Worm (Caenorhabditis elegans) whole organism, L1 larva: ENCODE results near the gene F47B8.3.
A peak's percentile ranks its signal among the peaks of the same experiment; 100 is the strongest.

Experiments
- C16A3.4 ChIP-seq: fragments of 150-350 bp; optimal IDR thresholded peaks from 2 replicates; lab custom pipeline; 2014; ENCODE audit warnings: missing biosample characterization, missing genetic modification characterization
- C34B4.2 ChIP-seq: sonication (generic microtip); optimal IDR thresholded peaks from 2 replicates; lab custom pipeline; 2017; ENCODE audit warnings: mild to moderate bottlenecking, missing genetic modification characterization, missing compliant biosample characterization
- aha-1 ChIP-seq: fragments of 150-350 bp; optimal IDR thresholded peaks from 2 replicates; lab custom pipeline; 2014; ENCODE audit warnings: missing biosample characterization, missing genetic modification characterization
- blmp-1 ChIP-seq: fragments of 150-350 bp; optimal IDR thresholded peaks from 2 replicates; lab custom pipeline; 2014; ENCODE audit warnings: missing biosample characterization, missing genetic modification characterization
- ceh-8 ChIP-seq: fragments of 200-800 bp; sonication (Bioruptor generic); optimal IDR thresholded peaks from 2 replicates; lab custom pipeline; 2018; ENCODE audit warnings: mild to moderate bottlenecking, missing genetic modification characterization, moderate library complexity, missing compliant biosample characterization
- ceh-88 ChIP-seq: fragments of 200-800 bp; sonication (Bioruptor generic); IDR thresholded peaks from 2 replicates; pipeline ENCODE4 v1.3.6; 2022; ENCODE audit warnings: missing genetic modification characterization, missing compliant biosample characterization
- ceh-90 ChIP-seq: sonication (generic microtip); optimal IDR thresholded peaks from 2 replicates; lab custom pipeline; 2016; ENCODE audit warnings: missing genetic modification characterization, missing compliant biosample characterization
- efl-1 ChIP-seq, 4 experiments: fragments of 150-350 bp; optimal IDR thresholded peaks in 3 of 4; peaks in 1 of 4; 1 replicate in 1 of 4; 2 replicates in 3 of 4; lab custom pipeline; 2014; ENCODE audit warnings: missing biosample characterization in 2 of 4, missing genetic modification characterization in 2 of 4, missing genetic modification reagents in 2 of 4
- fkh-10 ChIP-seq: sonication (generic microtip); optimal IDR thresholded peaks from 2 replicates; lab custom pipeline; 2017; ENCODE audit warnings: missing biosample characterization, missing genetic modification reagents, missing genetic modification characterization
- fkh-4 ChIP-seq: sonication (generic microtip); optimal IDR thresholded peaks from 2 replicates; lab custom pipeline; 2016; ENCODE audit warnings: missing compliant biosample characterization, missing genetic modification characterization, borderline replicate concordance
- fkh-8 ChIP-seq: sonication (generic microtip); optimal IDR thresholded peaks from 2 replicates; lab custom pipeline; 2016; ENCODE audit warnings: mild to moderate bottlenecking, missing genetic modification characterization, missing compliant biosample characterization
- grh-1 ChIP-seq: fragments of 200-800 bp; sonication (Bioruptor generic); IDR thresholded peaks from 2 replicates; pipeline ENCODE4 v1.3.6; 2022; ENCODE audit warnings: missing genetic modification reagents, missing genetic modification characterization, missing compliant biosample characterization
- hlh-17 ChIP-seq: fragments of 200-800 bp; sonication (Bioruptor generic); optimal IDR thresholded peaks from 2 replicates; lab custom pipeline; 2018; ENCODE audit warnings: missing genetic modification characterization, mild to moderate bottlenecking, missing compliant biosample characterization, moderate library complexity, borderline replicate concordance
- lir-3 ChIP-seq: sonication (generic microtip); optimal IDR thresholded peaks from 2 replicates; lab custom pipeline; 2016; ENCODE audit warnings: mild to moderate bottlenecking, missing genetic modification characterization, moderate library complexity, missing compliant biosample characterization; ENCODE audit not compliant: poor library complexity
- lsy-2 ChIP-seq, 2 experiments: fragments of 150-350 bp; optimal IDR thresholded peaks; 2 replicates each; lab custom pipeline; 2014; ENCODE audit warnings: missing biosample characterization in 2 of 2, missing genetic modification characterization in 2 of 2
- nhr-77 ChIP-seq: fragments of 150-350 bp; optimal IDR thresholded peaks from 2 replicates; lab custom pipeline; 2014; ENCODE audit warnings: missing biosample characterization, missing genetic modification characterization
- nhr-84 ChIP-seq: sonication (generic microtip); optimal IDR thresholded peaks from 2 replicates; lab custom pipeline; 2017; ENCODE audit warnings: missing biosample characterization, missing genetic modification characterization
- pax-3 ChIP-seq: fragments of 200-800 bp; sonication (Bioruptor generic); optimal IDR thresholded peaks from 2 replicates; lab custom pipeline; 2018; ENCODE audit warnings: mild to moderate bottlenecking, missing genetic modification characterization, moderate library complexity, missing compliant biosample characterization
- rnt-1 ChIP-seq: sonication (generic microtip); optimal IDR thresholded peaks from 2 replicates; lab custom pipeline; 2016; ENCODE audit warnings: mild to moderate bottlenecking, missing genetic modification characterization, moderate library complexity, missing compliant biosample characterization
- sptf-1 ChIP-seq: fragments of 150-350 bp; optimal IDR thresholded peaks from 2 replicates; lab custom pipeline; 2014; ENCODE audit warnings: missing biosample characterization, missing genetic modification characterization
- swsn-7 ChIP-seq: sonication (generic microtip); optimal IDR thresholded peaks from 2 replicates; lab custom pipeline; 2016; ENCODE audit warnings: missing genetic modification characterization, missing compliant biosample characterization
- unc-130 ChIP-seq: fragments of 150-350 bp; optimal IDR thresholded peaks from 2 replicates; lab custom pipeline; 2017; ENCODE audit warnings: missing biosample characterization, missing genetic modification characterization, inconsistent platforms
- unc-30 ChIP-seq: sonication (generic microtip); optimal IDR thresholded peaks from 2 replicates; lab custom pipeline; 2017; ENCODE audit warnings: missing biosample characterization, missing genetic modification characterization

F47B8.3 gene

DNA sequence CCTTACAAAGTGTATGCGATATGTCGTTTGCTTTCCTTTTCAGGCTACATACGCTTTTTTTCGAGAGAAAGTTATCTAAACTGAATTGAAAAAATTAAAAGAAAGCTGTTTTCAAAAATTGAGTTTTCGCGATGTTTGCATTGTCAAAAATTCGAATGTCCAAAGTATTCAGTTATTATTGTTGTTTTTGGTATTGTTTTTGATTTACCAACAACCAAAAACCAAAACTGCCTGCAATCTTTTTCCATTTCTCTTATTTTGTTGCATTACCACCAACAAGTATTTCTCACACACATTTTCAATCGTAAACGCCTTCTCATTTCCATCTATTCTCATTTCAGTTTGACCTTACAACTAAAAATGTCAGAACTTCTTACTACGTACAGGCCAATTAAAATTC is 6.0 kb upstream of the F47B8.3 start, which contains the start of gene pepm-1:
Gene pepm-1, plus strand, starts transcription at position 301 of the 400 bp plus-strand sequence.
- TF ChIP-seq C34B4.2 (no peak), unc-30 (tag; lab: Kevin White, UChicago) (no peak), nhr-77 (tag; lab: Kevin White, UChicago) (no peak), fkh-4 (tag; lab: Kevin White, UChicago) (no peak), blmp-1 (peak; percentile 13), swsn-7 (tag; lab: Kevin White, UChicago) (no peak)

DNA sequence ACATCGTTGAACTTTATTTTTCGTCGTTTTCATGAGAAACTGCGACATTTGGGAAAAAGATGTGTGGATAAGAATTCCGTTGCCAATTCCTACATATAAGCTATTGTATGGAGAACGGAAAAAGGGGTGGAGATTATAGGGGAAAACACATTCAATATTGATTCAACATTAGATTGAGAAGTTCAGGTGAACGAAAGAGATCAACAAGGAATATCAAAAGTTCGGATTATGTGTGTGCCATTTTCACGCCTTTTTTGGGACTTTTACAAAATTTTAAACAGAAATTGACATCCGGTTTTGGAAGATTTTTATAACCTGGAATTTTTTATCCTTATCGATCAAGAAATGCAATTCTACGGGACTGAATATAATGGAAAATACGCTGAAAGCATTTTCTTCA is 5.0 kb upstream of the F47B8.3 start, which contains the start of gene F47B8.5:
Gene F47B8.5, minus strand, starts transcription at position 101 of the 400 bp plus-strand sequence.
- TF ChIP-seq C16A3.4 (tag; lab: Kevin White, UChicago) (no peak), hlh-17 (GFP tag; lab: Kevin White, UChicago) (no peak)

- TF ChIP-seq ceh-8 = peak; percentile 83
- no peak for TF ChIP-seq C34B4.2
- TF ChIP-seq aha-1 (tag; lab: Kevin White, UChicago) = no peak
- TF ChIP-seq lsy-2 (tag; optimal IDR thresholded peaks at IDR 0.05; lab: Kevin White, UChicago) = no peak
- TF ChIP-seq blmp-1 = no peak
Measured at ce11 chrV:14324502-14325467, 2.0 kb upstream of the F47B8.3 start, which contains the start of the genes F47B8.4 and F47B8.18. F47B8.4 (minus strand) TSS chrV:14324673. F47B8.18 (minus strand) TSS chrV:14325464.

- no peak for TF ChIP-seq lir-3
- no peak for TF ChIP-seq efl-1 (optimal IDR thresholded peaks at IDR 0.05; lab: Kevin White, UChicago)
- peak in 1 of 2 experiments; percentile 61 for TF ChIP-seq efl-1 (GFP tag; optimal IDR thresholded peaks at IDR 0.05 in 1 of 2; lab: Kevin White, UChicago)
Measured at ce11 chrV:14320730-14321319, 2.0 kb downstream of the F47B8.3 start.

ce11 chrV:14320246-14320645 is 2.6 kb downstream of the F47B8.3 start, which contains the start of gene F47B8.14:
F47B8.14 (plus strand) TSS chrV:14320546.
- no peak for TF ChIP-seq grh-1 (GFP tag; lab: Robert Waterston, UW)
- no peak for TF ChIP-seq unc-130 (tag; lab: Kevin White, UChicago)

- TF ChIP-seq unc-130 (tag; lab: Kevin White, UChicago) (no peak), ceh-88 (GFP tag; lab: Robert Waterston, UW) (no peak), ceh-8 (peak; percentile 40)
Measured at ce11 chrV:14319101-14319781, 3.6 kb downstream of the F47B8.3 start, which contains the start of gene F47B8.13. F47B8.13 (minus strand) TSS chrV:14319731.

- TF ChIP-seq rnt-1 (tag; lab: Kevin White, UChicago) (no peak), fkh-10 (GFP tag; lab: Kevin White, UChicago) (no peak), nhr-84 (no peak), pax-3 (tag; lab: Kevin White, UChicago) (peak; percentile 54), ceh-90 (tag; lab: Kevin White, UChicago) (peak; percentile 3), sptf-1 (tag; lab: Kevin White, UChicago) (no peak), fkh-8 (tag; lab: Kevin White, UChicago) (peak; percentile 66)
Measured at ce11 chrV:14317621-14318020, 5.2 kb downstream of the F47B8.3 start.
